Worm (Caenorhabditis elegans) whole organism, L3 larva: ENCODE results near the gene Y57A10A.31.

ENCODE experiments used
- elt-1 ChIP-seq: fragments of 150-350 bp; optimal IDR thresholded peaks from 2 replicates; lab custom pipeline; 2014; ENCODE audit warnings: missing biosample characterization, missing genetic modification characterization
- elt-2 ChIP-seq: sonication (generic microtip); optimal IDR thresholded peaks from 2 replicates; lab custom pipeline; 2016; ENCODE audit warnings: missing genetic modification reagents, mild to moderate bottlenecking, missing genetic modification characterization, missing compliant biosample characterization
- lin-39 ChIP-seq: fragments of 150-350 bp; optimal IDR thresholded peaks from 2 replicates; lab custom pipeline; 2018; ENCODE audit warnings: missing biosample characterization, missing genetic modification reagents, missing genetic modification characterization
- nhr-11 ChIP-seq: fragments of 150-350 bp; optimal IDR thresholded peaks from 2 replicates; lab custom pipeline; 2014; ENCODE audit warnings: missing biosample characterization, missing genetic modification characterization
- nhr-77 ChIP-seq: fragments of 150-350 bp; optimal IDR thresholded peaks from 2 replicates; lab custom pipeline; 2014; ENCODE audit warnings: missing biosample characterization, missing genetic modification characterization
- pha-4 ChIP-seq: fragments of 150-350 bp; optimal IDR thresholded peaks from 2 replicates; lab custom pipeline; 2014; ENCODE audit warnings: missing biosample characterization, missing genetic modification reagents, missing genetic modification characterization
- unc-62 ChIP-seq: fragments of 150-350 bp; sonication (generic microtip); optimal IDR thresholded peaks from 4 replicates; lab custom pipeline; 2014; ENCODE audit warnings: missing biosample characterization, missing genetic modification reagents, missing genetic modification characterization

DNA sequence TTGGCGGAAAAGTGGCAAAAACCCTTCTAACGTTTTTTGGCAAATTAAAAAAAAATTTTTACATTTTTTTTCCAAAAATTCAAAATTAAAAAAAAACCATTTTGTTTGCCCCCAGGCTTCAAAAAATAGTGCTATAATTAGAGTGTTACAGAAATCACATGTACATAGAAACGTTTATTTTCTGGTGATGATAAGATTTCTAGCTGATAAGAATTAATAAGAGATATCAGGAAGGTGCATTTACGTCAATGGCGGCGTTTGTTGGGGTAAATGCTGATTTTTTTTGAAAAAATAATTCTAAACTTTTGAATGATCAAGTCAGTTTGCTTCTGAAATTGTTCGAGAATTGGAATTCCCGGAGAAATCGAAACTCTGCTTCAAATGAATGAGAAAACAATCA lies 22.4 kb upstream of the Y57A10A.31 start:
- TF ChIP-seq unc-62 (GFP tag; lab: Kevin White, UChicago) (no peak), elt-2 (tag; lab: Kevin White, UChicago) (peak; percentile 55), nhr-77 (tag; lab: Kevin White, UChicago) (no peak), lin-39 (tag; lab: Kevin White, UChicago) (no peak), nhr-11 (tag; lab: Kevin White, UChicago) (no peak), elt-1 (tag; lab: Kevin White, UChicago) (no peak), pha-4 (tag; lab: Kevin White, UChicago) (no peak)
